Fruit fly (Drosophila melanogaster) whole organism, adult: Measurements from ENCODE around the gene CG18581.

Source experiments
- CG12768 ChIP-seq: fragments of 200-800 bp; sonication (Bioruptor generic); optimal IDR thresholded peaks from 2 replicates; lab custom pipeline; 2017; ENCODE audit warnings: missing biosample characterization, missing genetic modification characterization, mild to moderate bottlenecking, moderate library complexity, missing genetic modification reagents
- CG14711 ChIP-seq: fragments of 200-800 bp; sonication (Bioruptor generic); optimal IDR thresholded peaks from 2 replicates; lab custom pipeline; 2018; ENCODE audit warnings: missing biosample characterization, mild to moderate bottlenecking, missing genetic modification characterization, moderate library complexity
- CG5204 ChIP-seq: fragments of 200-800 bp; sonication (Bioruptor generic); optimal IDR thresholded peaks from 2 replicates; lab custom pipeline; 2016; ENCODE audit warnings: missing biosample characterization, missing genetic modification characterization
- Clk ChIP-seq: fragments of 200-800 bp; sonication (Bioruptor generic); optimal IDR thresholded peaks from 2 replicates; lab custom pipeline; 2017; ENCODE audit warnings: missing biosample characterization, missing genetic modification characterization
- Crg-1 ChIP-seq: fragments of 200-800 bp; sonication (Bioruptor generic); optimal IDR thresholded peaks from 2 replicates; lab custom pipeline; 2016; ENCODE audit warnings: missing biosample characterization, missing genetic modification characterization
- kay ChIP-seq: fragments of 200-800 bp; sonication (Bioruptor generic); peaks from one replicate; lab custom pipeline; 2016; ENCODE audit warnings: missing biosample characterization, missing genetic modification characterization, borderline replicate concordance
- ovo ChIP-seq: fragments of 200-800 bp; sonication (Bioruptor generic); optimal IDR thresholded peaks from 2 replicates; lab custom pipeline; 2016; ENCODE audit warnings: missing biosample characterization, missing genetic modification characterization
- pad ChIP-seq: fragments of 200-800 bp; sonication (Bioruptor generic); optimal IDR thresholded peaks from 3 replicates; lab custom pipeline; 2017; ENCODE audit warnings: missing biosample characterization, missing genetic modification characterization, mild to moderate bottlenecking, moderate library complexity, missing genetic modification reagents
- toe ChIP-seq: fragments of 200-800 bp; sonication (Bioruptor generic); optimal IDR thresholded peaks from 2 replicates; lab custom pipeline; 2016; ENCODE audit warnings: missing biosample characterization, missing genetic modification characterization

DNA sequence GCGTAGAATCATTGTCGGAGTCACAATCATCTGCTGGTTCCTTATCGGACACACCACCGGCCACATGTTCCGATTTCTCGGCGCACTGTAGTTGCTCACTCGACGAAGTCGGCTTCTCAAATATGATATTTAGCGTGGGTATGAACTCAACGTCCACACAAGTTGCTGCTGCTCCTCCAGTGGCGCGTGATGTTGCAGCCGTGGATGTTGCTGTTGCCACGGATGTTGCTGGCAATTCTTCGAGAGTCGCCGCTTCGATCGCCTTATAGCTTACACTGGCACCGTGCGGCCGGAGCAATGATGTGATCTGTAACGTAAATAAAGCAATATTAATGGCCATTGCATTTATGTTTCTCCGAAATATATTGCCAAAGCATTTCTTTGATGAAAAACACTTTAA is 34.3 kb upstream of the CG18581 start:
- TF ChIP-seq toe (GFP tag; lab: Kevin White, UChicago), result no peak
- TF ChIP-seq Clk (GFP tag; lab: Kevin White, UChicago), result no peak
- no peak for TF ChIP-seq CG12768
- no peak for TF ChIP-seq Crg-1 (GFP tag; lab: Kevin White, UChicago)
- no peak for TF ChIP-seq ovo
- TF ChIP-seq CG5204 (GFP tag; lab: Kevin White, UChicago), result no peak
- no peak for TF ChIP-seq kay (GFP tag; lab: Kevin White, UChicago)
- no peak for TF ChIP-seq CG14711 (tag; lab: Kevin White, UChicago)
- no peak for TF ChIP-seq pad
